Worm (Caenorhabditis elegans): ENCODE measurements around the gene tag-273.

- TF ChIP-seq nhr-76 (tag; optimal IDR thresholded peaks at IDR 0.05) (no peak), nhr-67 (tag; optimal IDR thresholded peaks at IDR 0.05) (no peak), R02D3.7 (tag; optimal IDR thresholded peaks at IDR 0.05) (no peak), mdl-1 (tag; optimal IDR thresholded peaks at IDR 0.05) (no peak), ama-1 (optimal IDR thresholded peaks at IDR 0.05) (no peak), unc-62 (GFP tag; optimal IDR thresholded peaks at IDR 0.05) (no peak), aly-2 (tag; optimal IDR thresholded peaks at IDR 0.05) (no peak), ZK546.5 (tag; optimal IDR thresholded peaks at IDR 0.05) (no peak), nhr-237 (tag; optimal IDR thresholded peaks at IDR 0.05) (no peak), daf-12 (tag; optimal IDR thresholded peaks at IDR 0.05) (no peak), egl-27 (tag; optimal IDR thresholded peaks at IDR 0.05) (no peak), pqm-1 (tag; optimal IDR thresholded peaks at IDR 0.05) (no peak), mml-1 (tag; optimal IDR thresholded peaks at IDR 0.05) (no peak)
Measured at ce11 chrIV:14437391-14437790, 67.6 kb downstream of the tag-273 start.

Measured in whole organism, L3 larva.